7 worm cellular contexts compared by ENCODE assay signal in genomic region chrII:2976597-2976996, ce11.
TF ChIP-seq lines count a peak whose summit lies in the region.

TSS of gene nhr-88 (plus strand) at chrII:2976639.

TF ChIP-seq in whole organism, L1 larva, 84 proteins besides CTCF, POLR2A, EP300 and RAD21 (continues in another document):
- TF ChIP-seq snu-23 (GFP tag; optimal IDR thresholded peaks at IDR 0.05; lab: Kevin White, UChicago) (peak; percentile 23), isw-1 (GFP tag; IDR thresholded peaks at IDR 0.05; lab: Robert Waterston, UW) (peak; percentile 23; the same call in 1 of the 2 replicates), efl-1 (optimal IDR thresholded peaks at IDR 0.05; lab: Kevin White, UChicago) (peak in 1 of 2 experiments; percentile 10), efl-1 (GFP tag; optimal IDR thresholded peaks at IDR 0.05 in 1 of 2; lab: Kevin White, UChicago) (peak in 1 of 2 experiments; percentile 54), xbp-1 (tag; optimal IDR thresholded peaks at IDR 0.05; lab: Kevin White, UChicago) (peak; percentile 12), pqm-1 (tag; optimal IDR thresholded peaks at IDR 0.05; lab: Kevin White, UChicago) (no peak), nhr-85 (tag; lab: Kevin White, UChicago) (no peak), ceh-82 (tag; optimal IDR thresholded peaks at IDR 0.05; lab: Kevin White, UChicago) (peak in 1 of 3 experiments; percentile 48), egl-13 (tag; optimal IDR thresholded peaks at IDR 0.05; lab: Kevin White, UChicago) (peak; percentile 38), swsn-7 (tag; optimal IDR thresholded peaks at IDR 0.05; lab: Kevin White, UChicago) (peak; percentile 9), lin-14 (GFP tag; optimal IDR thresholded peaks at IDR 0.05; lab: Kevin White, UChicago) (peak; percentile 79), lin-15B (tag; optimal IDR thresholded peaks at IDR 0.05; lab: Kevin White, UChicago) (no peak), nhr-76 (tag; optimal IDR thresholded peaks at IDR 0.05; lab: Kevin White, UChicago) (no peak)

TF ChIP-seq in whole organism, L2 larva, 48 proteins besides CTCF, POLR2A, EP300 and RAD21 (continues in another document):
- peak; percentile 19 for TF ChIP-seq nhr-129 (tag; optimal IDR thresholded peaks at IDR 0.05; lab: Kevin White, UChicago)
- no peak for TF ChIP-seq ceh-82 (tag; optimal IDR thresholded peaks at IDR 0.05; lab: Kevin White, UChicago)
- no peak for TF ChIP-seq alr-1 (tag; optimal IDR thresholded peaks at IDR 0.05; lab: Kevin White, UChicago)
- TF ChIP-seq lsy-2 (tag; optimal IDR thresholded peaks at IDR 0.05; lab: Kevin White, UChicago), result peak in 1 of 2 experiments; percentile 37
- TF ChIP-seq aly-2 (tag; optimal IDR thresholded peaks at IDR 0.05; lab: Kevin White, UChicago), result no peak
- TF ChIP-seq Y55F3AM.14 (GFP tag; optimal IDR thresholded peaks at IDR 0.05; lab: Kevin White, UChicago), result peak; percentile 13
- TF ChIP-seq C34F6.9 (tag; optimal IDR thresholded peaks at IDR 0.05; lab: Kevin White, UChicago), result peak; percentile 4
- peak in 1 of 2 experiments; percentile 35 for TF ChIP-seq mdl-1 (tag; optimal IDR thresholded peaks at IDR 0.05; lab: Kevin White, UChicago)
- TF ChIP-seq egl-27 (tag; optimal IDR thresholded peaks at IDR 0.05; lab: Kevin White, UChicago), result peak; percentile 11
- peak; percentile 36 for TF ChIP-seq unc-55 (GFP tag; optimal IDR thresholded peaks at IDR 0.05; lab: Kevin White, UChicago)
- TF ChIP-seq gmeb-1 (tag; optimal IDR thresholded peaks at IDR 0.05; lab: Kevin White, UChicago), result no peak
- no peak for TF ChIP-seq nhr-10 (tag; optimal IDR thresholded peaks at IDR 0.05; lab: Kevin White, UChicago)
- TF ChIP-seq ama-1 (optimal IDR thresholded peaks at IDR 0.05; lab: Kevin White, UChicago), result peak; percentile 72

TF ChIP-seq in whole organism, L3 larva, 47 proteins besides CTCF, POLR2A, EP300 and RAD21:
- TF ChIP-seq elt-2 (tag; optimal IDR thresholded peaks at IDR 0.05; lab: Kevin White, UChicago), result no peak
- peak; percentile 49 for TF ChIP-seq nfya-1 (tag; optimal IDR thresholded peaks at IDR 0.05; lab: Kevin White, UChicago; ENCODE audit: insufficient read depth)
- peak; percentile 43 for TF ChIP-seq ama-1 (optimal IDR thresholded peaks at IDR 0.05; lab: Kevin White, UChicago)
- TF ChIP-seq hmg-11 (tag; optimal IDR thresholded peaks at IDR 0.05; lab: Kevin White, UChicago), result peak; percentile 52

TF ChIP-seq in whole organism, L4 larva, 104 proteins besides CTCF, POLR2A, EP300 and RAD21 (continues in another document):
- TF ChIP-seq dmd-6 (GFP tag; IDR thresholded peaks at IDR 0.05; lab: Robert Waterston, UW), result peak; percentile 14; the same call in 1 of the 2 replicates
- peak; percentile 45 for TF ChIP-seq mep-1 (tag; optimal IDR thresholded peaks at IDR 0.05; lab: Kevin White, UChicago)
- TF ChIP-seq hmg-1.1 (GFP tag; IDR thresholded peaks at IDR 0.05; lab: Robert Waterston, UW), result peak; percentile 58
- peak; percentile 33 for TF ChIP-seq dve-1 (tag; optimal IDR thresholded peaks at IDR 0.05; lab: Kevin White, UChicago; ENCODE audit: insufficient read depth)
- TF ChIP-seq lsy-2 (tag; optimal IDR thresholded peaks at IDR 0.05; lab: Kevin White, UChicago), result peak in 1 of 2 experiments; percentile 57
- peak in 1 of 2 experiments; percentile 4 for TF ChIP-seq mdl-1 (tag; optimal IDR thresholded peaks at IDR 0.05; lab: Kevin White, UChicago)
- TF ChIP-seq vab-7 (GFP tag; IDR thresholded peaks at IDR 0.05; lab: Robert Waterston, UW), result peak; percentile 51; the same call in 1 of the 2 replicates
- TF ChIP-seq zip-11 (GFP tag; IDR thresholded peaks at IDR 0.05; lab: Robert Waterston, UW), result no peak
- TF ChIP-seq unc-62 (GFP tag; optimal IDR thresholded peaks at IDR 0.05 in 1 of 2; lab: Kevin White, UChicago), result peak in 1 of 2 experiments; percentile 43
- no peak for TF ChIP-seq unc-62 (tag; optimal IDR thresholded peaks at IDR 0.05; lab: Kevin White, UChicago)
- peak; percentile 2 for TF ChIP-seq nhr-48 (tag; optimal IDR thresholded peaks at IDR 0.05; lab: Kevin White, UChicago)
- no peak for TF ChIP-seq lin-39 (tag; optimal IDR thresholded peaks at IDR 0.05; lab: Kevin White, UChicago)
- no peak for TF ChIP-seq F44E2.7 (GFP tag; IDR thresholded peaks at IDR 0.05; lab: Robert Waterston, UW)
- peak; percentile 69 for TF ChIP-seq fkh-10 (GFP tag; optimal IDR thresholded peaks at IDR 0.05; lab: Kevin White, UChicago)
- TF ChIP-seq daf-12 (tag; optimal IDR thresholded peaks at IDR 0.05; lab: Kevin White, UChicago), result no peak

TF ChIP-seq in whole organism, late embryonic, 69 proteins besides CTCF, POLR2A, EP300 and RAD21:
- peak; percentile 23 for TF ChIP-seq sox-4 (tag; optimal IDR thresholded peaks at IDR 0.05; lab: Kevin White, UChicago)
- no peak for TF ChIP-seq zip-5 (tag; optimal IDR thresholded peaks at IDR 0.05; lab: Kevin White, UChicago)
- TF ChIP-seq F13H6.1 (tag; optimal IDR thresholded peaks at IDR 0.05; lab: Kevin White, UChicago), result no peak
- TF ChIP-seq eyg-1 (tag; optimal IDR thresholded peaks at IDR 0.05; lab: Kevin White, UChicago), result no peak
- TF ChIP-seq hlh-30 (tag; optimal IDR thresholded peaks at IDR 0.05; lab: Kevin White, UChicago; ENCODE audit: insufficient read depth), result no peak
- TF ChIP-seq unc-42 (tag; optimal IDR thresholded peaks at IDR 0.05; lab: Kevin White, UChicago), result peak; percentile 4
- TF ChIP-seq ztf-16 (tag; optimal IDR thresholded peaks at IDR 0.05; lab: Kevin White, UChicago), result no peak
- TF ChIP-seq sdc-2 (tag; optimal IDR thresholded peaks at IDR 0.05; lab: Kevin White, UChicago), result peak; percentile 9
- no peak for TF ChIP-seq nhr-232 (tag; optimal IDR thresholded peaks at IDR 0.05; lab: Kevin White, UChicago)
- peak; percentile 36 for TF ChIP-seq ceh-31 (tag; optimal IDR thresholded peaks at IDR 0.05; lab: Kevin White, UChicago)

TF ChIP-seq in whole organism, mixed stage, embryonic, 35 proteins besides CTCF, POLR2A, EP300 and RAD21:
- peak; percentile 8 for TF ChIP-seq sptf-1 (tag; optimal IDR thresholded peaks at IDR 0.05; lab: Kevin White, UChicago)
- TF ChIP-seq lsy-2 (tag; optimal IDR thresholded peaks at IDR 0.05; lab: Kevin White, UChicago), result no peak

TF ChIP-seq in whole organism, young adult, 124 proteins besides CTCF, POLR2A, EP300 and RAD21 (continues in another document):
- no peak for TF ChIP-seq rpc-1 (optimal IDR thresholded peaks at IDR 0.05; lab: Kevin White, UChicago)
- no peak for TF ChIP-seq rpc-1 (tag; optimal IDR thresholded peaks at IDR 0.05; lab: Kevin White, UChicago)
- TF ChIP-seq ztf-26 (tag; optimal IDR thresholded peaks at IDR 0.05; lab: Kevin White, UChicago), result no peak
- no peak for TF ChIP-seq unc-62 (GFP tag; optimal IDR thresholded peaks at IDR 0.05; lab: Kevin White, UChicago)
- peak; percentile 18 for TF ChIP-seq chd-7 (tag; optimal IDR thresholded peaks at IDR 0.05; lab: Kevin White, UChicago)
- TF ChIP-seq F23B12.7 (tag; optimal IDR thresholded peaks at IDR 0.05; lab: Kevin White, UChicago; ENCODE audit: insufficient read depth), result no peak
- peak; percentile 31; the same call in 1 of the 2 replicates for TF ChIP-seq B0336.3 (GFP tag; IDR thresholded peaks at IDR 0.05; lab: Robert Waterston, UW)
- peak; percentile 42 for TF ChIP-seq mcd-1 (GFP tag; IDR thresholded peaks at IDR 0.05; lab: Robert Waterston, UW)
- peak; percentile 6 for TF ChIP-seq attf-5 (GFP tag; optimal IDR thresholded peaks at IDR 0.05; lab: Kevin White, UChicago)
- TF ChIP-seq athp-1 (tag; optimal IDR thresholded peaks at IDR 0.05; lab: Kevin White, UChicago), result no peak
- no peak for TF ChIP-seq madf-3 (GFP tag; IDR thresholded peaks at IDR 0.05; lab: Robert Waterston, UW)
- no peak for TF ChIP-seq fkh-3 (tag; optimal IDR thresholded peaks at IDR 0.05; lab: Kevin White, UChicago)
- 0 out of 2 replicates have a peak, but pooled peaks have one; percentile 15 for TF ChIP-seq madf-8 (GFP tag; conservative IDR thresholded peaks at IDR 0.05; lab: Robert Waterston, UW)
- TF ChIP-seq hmg-1.2 (GFP tag; IDR thresholded peaks at IDR 0.05; lab: Robert Waterston, UW), result 0 out of 2 replicates have a peak, but pooled peaks have one; percentile 21
- peak; percentile 76 for TF ChIP-seq zfh-2 (GFP tag; conservative IDR thresholded peaks at IDR 0.05; lab: Robert Waterston, UW)
- peak; percentile 56; the same call in 1 of the 2 replicates for TF ChIP-seq nfyb-1 (GFP tag; IDR thresholded peaks at IDR 0.05; lab: Robert Waterston, UW)
- no peak for TF ChIP-seq F55B11.4 (tag; optimal IDR thresholded peaks at IDR 0.05; lab: Kevin White, UChicago; ENCODE audit: borderline replicate concordance, insufficient read depth)
- TF ChIP-seq ccch-3 (GFP tag; optimal IDR thresholded peaks at IDR 0.05; lab: Kevin White, UChicago), result no peak
- no peak for TF ChIP-seq hsf-1 (GFP tag; IDR thresholded peaks at IDR 0.05; lab: Robert Waterston, UW)
- TF ChIP-seq nhr-120 (GFP tag; IDR thresholded peaks at IDR 0.05; lab: Robert Waterston, UW), result no peak
- no peak for TF ChIP-seq dpl-1 (GFP tag; optimal IDR thresholded peaks at IDR 0.05; lab: Kevin White, UChicago)
- TF ChIP-seq F52B5.7 (tag; optimal IDR thresholded peaks at IDR 0.05; lab: Kevin White, UChicago), result no peak
- TF ChIP-seq egl-44 (GFP tag; IDR thresholded peaks at IDR 0.05; lab: Robert Waterston, UW), result no peak
- TF ChIP-seq ceh-27 (GFP tag; optimal IDR thresholded peaks at IDR 0.05; lab: Kevin White, UChicago), result no peak
- no peak for TF ChIP-seq attf-6 (GFP tag; IDR thresholded peaks at IDR 0.05; lab: Robert Waterston, UW)
- TF ChIP-seq ztf-3 (GFP tag; optimal IDR thresholded peaks at IDR 0.05; lab: Kevin White, UChicago), result no peak
- TF ChIP-seq dpff-1 (tag; optimal IDR thresholded peaks at IDR 0.05; lab: Kevin White, UChicago), result no peak
- TF ChIP-seq aptf-2 (GFP tag; conservative IDR thresholded peaks at IDR 0.05; lab: Robert Waterston, UW), result no peak
- TF ChIP-seq cebp-1 (GFP tag; IDR thresholded peaks at IDR 0.05; lab: Robert Waterston, UW), result no peak
- peak; percentile 69 for TF ChIP-seq cebp-1 (tag; optimal IDR thresholded peaks at IDR 0.05; lab: Kevin White, UChicago)
- no peak for TF ChIP-seq aptf-3 (GFP tag; IDR thresholded peaks at IDR 0.05; lab: Robert Waterston, UW)
- TF ChIP-seq F57A8.1 (GFP tag; optimal IDR thresholded peaks at IDR 0.05; lab: Kevin White, UChicago), result no peak
- TF ChIP-seq B0035.1 (tag; optimal IDR thresholded peaks at IDR 0.05; lab: Kevin White, UChicago), result no peak
- TF ChIP-seq mes-4 (tag; optimal IDR thresholded peaks at IDR 0.05; lab: Kevin White, UChicago), result no peak
- no peak for TF ChIP-seq F39B2.1 (GFP tag; IDR thresholded peaks at IDR 0.05; lab: Robert Waterston, UW)
- no peak for TF ChIP-seq F57C9.4 (tag; optimal IDR thresholded peaks at IDR 0.05; lab: Kevin White, UChicago)
- TF ChIP-seq D2030.7 (GFP tag; IDR thresholded peaks at IDR 0.05; lab: Robert Waterston, UW), result no peak
- TF ChIP-seq tlf-1 (GFP tag; optimal IDR thresholded peaks at IDR 0.05; lab: Kevin White, UChicago), result no peak
- TF ChIP-seq akir-1 (GFP tag; optimal IDR thresholded peaks at IDR 0.05; lab: Kevin White, UChicago), result no peak
- TF ChIP-seq Y56A3A.18 (GFP tag; IDR thresholded peaks at IDR 0.05; lab: Robert Waterston, UW), result no peak
